Worm (Caenorhabditis elegans) whole organism, L4 larva: ENCODE results near the gene ceh-76.

Experiments used
- R02D3.7 ChIP-seq: fragments of 150-350 bp; sonication (generic microtip); optimal IDR thresholded peaks from 3 replicates; lab custom pipeline; 2014; ENCODE audit warnings: missing biosample characterization, missing genetic modification characterization
- T26A8.4 ChIP-seq: fragments of 200-800 bp; sonication (Bioruptor generic); IDR thresholded peaks from 2 replicates; pipeline ENCODE4 v1.3.6; 2022; ENCODE audit warnings: missing genetic modification characterization, missing compliant biosample characterization
- Y105C5A.15 ChIP-seq: fragments of 200-800 bp; sonication (Bioruptor generic); IDR thresholded peaks from 2 replicates; pipeline ENCODE4 v1.3.6; 2022; ENCODE audit warnings: missing genetic modification characterization, missing compliant biosample characterization
- ZK546.5 ChIP-seq, 2 experiments: sonication (generic microtip); optimal IDR thresholded peaks; 2 replicates each; lab custom pipeline; 2017; ENCODE audit warnings: missing biosample characterization in 2 of 2, missing genetic modification characterization in 2 of 2
- aha-1 ChIP-seq: fragments of 150-350 bp; peaks from one replicate; lab custom pipeline; 2014; ENCODE audit warnings: missing biosample characterization, missing genetic modification characterization
- aly-2 ChIP-seq: sonication (generic microtip); optimal IDR thresholded peaks from 2 replicates; lab custom pipeline; 2018; ENCODE audit warnings: missing biosample characterization, missing genetic modification characterization
- arid-1 ChIP-seq: fragments of 200-800 bp; sonication (Bioruptor generic); conservative IDR thresholded peaks from 2 replicates; pipeline ENCODE4 v1.3.6; 2022; ENCODE audit warnings: missing genetic modification reagents, missing genetic modification characterization, missing compliant biosample characterization
- attf-4 ChIP-seq: sonication (generic microtip); optimal IDR thresholded peaks from 3 replicates; lab custom pipeline; 2017; ENCODE audit warnings: missing biosample characterization, missing genetic modification characterization
- ceh-28 ChIP-seq: fragments of 150-350 bp; optimal IDR thresholded peaks from 2 replicates; lab custom pipeline; 2014; ENCODE audit warnings: missing biosample characterization, missing genetic modification reagents, missing genetic modification characterization
- ceh-44 ChIP-seq: fragments of 200-800 bp; sonication (Bioruptor generic); IDR thresholded peaks from 2 replicates; pipeline ENCODE4 v1.3.6; 2022; ENCODE audit warnings: missing genetic modification reagents, missing genetic modification characterization, missing compliant biosample characterization
- ceh-82 ChIP-seq: sonication (generic microtip); optimal IDR thresholded peaks from 2 replicates; lab custom pipeline; 2017; ENCODE audit warnings: missing biosample characterization, missing genetic modification characterization
- daf-12 ChIP-seq: fragments of 150-350 bp; optimal IDR thresholded peaks from 2 replicates; lab custom pipeline; 2014; ENCODE audit warnings: missing biosample characterization, missing genetic modification reagents, missing genetic modification characterization
- daf-16 ChIP-seq, 3 experiments: sonication (generic microtip); optimal IDR thresholded peaks; 2 replicates each; lab custom pipeline; 2016 to 2017; ENCODE audit warnings: missing genetic modification characterization in 3 of 3, missing genetic modification reagents in 3 of 3, mild to moderate bottlenecking in 2 of 3, missing compliant biosample characterization in 2 of 3, missing biosample characterization in 1 of 3, moderate library complexity in 1 of 3
- daf-19 ChIP-seq: fragments of 200-800 bp; sonication (Bioruptor generic); conservative IDR thresholded peaks from 2 replicates; pipeline ENCODE4 v1.3.6; 2022; ENCODE audit warnings: missing genetic modification characterization, missing compliant biosample characterization
- dmd-6 ChIP-seq: fragments of 200-800 bp; sonication (Bioruptor generic); IDR thresholded peaks from 2 replicates; pipeline ENCODE4 v1.3.6; 2022; ENCODE audit warnings: missing genetic modification reagents, missing genetic modification characterization, missing compliant biosample characterization
- dmd-9 ChIP-seq: fragments of 200-800 bp; sonication (Bioruptor generic); IDR thresholded peaks from 2 replicates; pipeline ENCODE4 v1.3.6; 2022; ENCODE audit warnings: missing genetic modification reagents, missing genetic modification characterization, missing compliant biosample characterization
- dpl-1 ChIP-seq: fragments of 150-350 bp; optimal IDR thresholded peaks from 2 replicates; lab custom pipeline; 2014; ENCODE audit warnings: missing biosample characterization, missing genetic modification reagents, missing genetic modification characterization
- duxl-1 ChIP-seq: sonication (generic microtip); optimal IDR thresholded peaks from 2 replicates; lab custom pipeline; 2016; ENCODE audit warnings: mild to moderate bottlenecking, missing genetic modification characterization, moderate library complexity, missing compliant biosample characterization; ENCODE audit not compliant: poor library complexity
- egl-27 ChIP-seq: sonication (generic microtip); optimal IDR thresholded peaks from 3 replicates; lab custom pipeline; 2017; ENCODE audit warnings: missing biosample characterization, missing genetic modification reagents, missing genetic modification characterization
- fkh-10 ChIP-seq: fragments of 150-350 bp; optimal IDR thresholded peaks from 2 replicates; lab custom pipeline; 2014; ENCODE audit warnings: missing biosample characterization, missing genetic modification reagents, missing genetic modification characterization
- fos-1 ChIP-seq: fragments of 150-350 bp; optimal IDR thresholded peaks from 2 replicates; lab custom pipeline; 2014; ENCODE audit warnings: missing biosample characterization, missing genetic modification characterization
- hmg-1.1 ChIP-seq: fragments of 200-800 bp; sonication (Bioruptor generic); IDR thresholded peaks from 2 replicates; pipeline ENCODE4 v1.3.6; 2022; ENCODE audit warnings: missing genetic modification reagents, missing genetic modification characterization, missing compliant biosample characterization
- lim-7 ChIP-seq: fragments of 200-800 bp; sonication (Bioruptor generic); IDR thresholded peaks from 2 replicates; pipeline ENCODE4 v1.3.6; 2022; ENCODE audit warnings: missing genetic modification characterization, missing compliant biosample characterization
- lin-15B ChIP-seq: fragments of 150-350 bp; sonication (generic microtip); optimal IDR thresholded peaks from 3 replicates; lab custom pipeline; 2014; ENCODE audit warnings: missing biosample characterization, missing genetic modification characterization
- lin-38 ChIP-seq: fragments of 200-800 bp; sonication (Bioruptor generic); IDR thresholded peaks from 2 replicates; pipeline ENCODE4 v1.3.6; 2022; ENCODE audit warnings: missing genetic modification reagents, missing genetic modification characterization, missing compliant biosample characterization
- lin-39 ChIP-seq: fragments of 150-350 bp; optimal IDR thresholded peaks from 2 replicates; lab custom pipeline; 2014; ENCODE audit warnings: missing biosample characterization, missing genetic modification reagents, missing genetic modification characterization
- mdl-1 ChIP-seq, 2 experiments: fragments of 150-350 bp in 1 of 2; sonication (generic microtip) in 1 of 2; optimal IDR thresholded peaks; 2 replicates each; lab custom pipeline; 2014 to 2017; ENCODE audit warnings: missing biosample characterization in 2 of 2, missing genetic modification characterization in 2 of 2
- mep-1 ChIP-seq: fragments of 150-350 bp; sonication (generic microtip); optimal IDR thresholded peaks from 3 replicates; lab custom pipeline; 2014; ENCODE audit warnings: missing biosample characterization, missing genetic modification characterization
- nhr-10 ChIP-seq: fragments of 150-350 bp; optimal IDR thresholded peaks from 2 replicates; lab custom pipeline; 2014; ENCODE audit warnings: missing biosample characterization, missing genetic modification characterization
- nhr-102 ChIP-seq: sonication (generic microtip); optimal IDR thresholded peaks from 2 replicates; lab custom pipeline; 2016; ENCODE audit warnings: mild to moderate bottlenecking, missing genetic modification characterization, moderate library complexity, missing compliant biosample characterization
- nhr-41 ChIP-seq: fragments of 200-800 bp; sonication (Bioruptor generic); IDR thresholded peaks from 2 replicates; pipeline ENCODE4 v1.3.6; 2022; ENCODE audit warnings: missing genetic modification reagents, missing genetic modification characterization, missing compliant biosample characterization
- nhr-42 ChIP-seq: fragments of 200-800 bp; sonication (Bioruptor generic); IDR thresholded peaks from 2 replicates; pipeline ENCODE4 v1.3.6; 2022; ENCODE audit warnings: missing genetic modification characterization, missing compliant biosample characterization
- nhr-48 ChIP-seq: sonication (generic microtip); optimal IDR thresholded peaks from 2 replicates; lab custom pipeline; 2016; ENCODE audit warnings: mild to moderate bottlenecking, missing genetic modification characterization, missing compliant biosample characterization
- php-3 ChIP-seq: fragments of 200-800 bp; sonication (Bioruptor generic); IDR thresholded peaks from 2 replicates; pipeline ENCODE4 v1.3.6; 2022; ENCODE audit warnings: missing genetic modification reagents, missing genetic modification characterization, missing compliant biosample characterization
- saeg-2 ChIP-seq: fragments of 200-800 bp; sonication (Bioruptor generic); IDR thresholded peaks from 2 replicates; pipeline ENCODE4 v1.3.6; 2022; ENCODE audit warnings: missing genetic modification reagents, missing genetic modification characterization, missing compliant biosample characterization
- skn-1 ChIP-seq: fragments of 150-350 bp; optimal IDR thresholded peaks from 2 replicates; lab custom pipeline; 2014; ENCODE audit warnings: missing biosample characterization, missing genetic modification characterization
- snpc-1.2 ChIP-seq: fragments of 200-800 bp; sonication (Bioruptor generic); IDR thresholded peaks from 2 replicates; pipeline ENCODE4 v1.3.6; 2022; ENCODE audit warnings: missing genetic modification reagents, missing genetic modification characterization, missing compliant biosample characterization
- spr-1 ChIP-seq: sonication (generic microtip); optimal IDR thresholded peaks from 2 replicates; lab custom pipeline; 2016; ENCODE audit warnings: mild to moderate bottlenecking, missing genetic modification characterization, missing compliant biosample characterization
- unc-130 ChIP-seq: sonication (generic microtip); optimal IDR thresholded peaks from 2 replicates; lab custom pipeline; 2016; ENCODE audit warnings: missing genetic modification reagents, missing genetic modification characterization, missing compliant biosample characterization
- zag-1 ChIP-seq: fragments of 150-350 bp; optimal IDR thresholded peaks from 2 replicates; lab custom pipeline; 2014; ENCODE audit warnings: missing biosample characterization, missing genetic modification characterization
- ztf-7 ChIP-seq: fragments of 150-350 bp; optimal IDR thresholded peaks from 2 replicates; lab custom pipeline; 2014; ENCODE audit warnings: missing biosample characterization, missing genetic modification characterization

ceh-76 gene

DNA sequence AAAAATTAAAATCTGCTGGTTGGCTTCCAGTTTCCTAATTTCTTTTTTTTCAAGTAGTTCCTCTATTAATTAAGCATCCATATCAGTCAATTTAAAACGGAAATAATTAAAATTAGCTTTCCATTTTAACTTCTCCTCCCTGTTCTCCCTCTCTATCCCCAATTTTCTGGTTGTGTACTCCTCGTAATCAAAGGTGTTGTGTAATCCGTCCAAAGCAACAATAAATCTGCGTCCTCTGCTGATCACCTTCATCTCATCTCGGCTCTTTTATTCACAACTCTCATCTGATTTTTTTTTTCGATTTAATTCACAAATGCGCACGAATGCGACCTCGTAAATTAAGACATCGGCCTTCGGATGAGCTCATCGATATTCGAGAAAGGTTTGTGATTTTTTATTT is 1.4 kb upstream of the ceh-76 start, which contains the start of gene Y97E10AR.2:
Gene Y97E10AR.2 (plus strand): TSS at position 301 of the 400 bp plus-strand sequence.
- no peak for TF ChIP-seq daf-19
- no peak for TF ChIP-seq fkh-10
- TF ChIP-seq nhr-42 (GFP tag; lab: Robert Waterston, UW), result no peak
- no peak for TF ChIP-seq dpl-1 (GFP tag; lab: Kevin White, UChicago)
- no peak for TF ChIP-seq daf-16 (GFP tag; optimal IDR thresholded peaks at IDR 0.05; lab: Kevin White, UChicago)
- TF ChIP-seq daf-16 (tag; optimal IDR thresholded peaks at IDR 0.05; lab: Kevin White, UChicago), result no peak
- no peak for TF ChIP-seq dmd-9 (GFP tag; lab: Robert Waterston, UW)
- TF ChIP-seq lin-39 (tag; lab: Kevin White, UChicago), result no peak
- no peak for TF ChIP-seq duxl-1 (tag; lab: Kevin White, UChicago)
- TF ChIP-seq nhr-10 (tag; lab: Kevin White, UChicago), result no peak
- no peak for TF ChIP-seq hmg-1.1 (GFP tag; lab: Robert Waterston, UW)
- TF ChIP-seq lim-7 (GFP tag; lab: Robert Waterston, UW), result no peak
- no peak for TF ChIP-seq arid-1 (GFP tag; lab: Robert Waterston, UW)
- no peak for TF ChIP-seq fos-1 (tag; lab: Kevin White, UChicago)
- no peak for TF ChIP-seq nhr-41 (GFP tag; lab: Robert Waterston, UW)
- TF ChIP-seq lin-15B, result no peak

DNA sequence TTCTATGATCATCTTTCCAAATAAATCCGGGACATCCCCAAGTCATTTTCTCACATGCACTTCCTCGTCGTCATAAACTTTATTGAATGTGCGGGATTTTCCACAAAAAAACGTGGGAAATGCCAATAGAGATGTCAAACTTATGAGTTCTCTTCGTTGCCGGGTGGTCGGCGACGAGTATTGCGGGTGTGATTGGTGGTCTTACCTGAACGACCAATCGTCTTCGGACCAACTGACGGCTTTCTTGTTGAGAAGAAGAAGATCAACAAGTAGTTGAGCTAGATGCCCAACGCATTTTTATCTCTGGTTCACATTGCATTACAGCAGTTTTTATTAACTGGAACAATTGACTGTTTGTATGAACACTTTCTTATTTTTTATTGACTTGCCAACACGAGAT is 695 bp upstream of the ceh-76 start:
- TF ChIP-seq T26A8.4 (GFP tag; lab: Robert Waterston, UW) (no peak), ceh-44 (GFP tag; lab: Robert Waterston, UW) (no peak), snpc-1.2 (GFP tag; lab: Robert Waterston, UW) (no peak), attf-4 (tag; lab: Kevin White, UChicago) (no peak), ztf-7 (no peak), ceh-28 (tag; lab: Kevin White, UChicago) (no peak), dmd-6 (no peak), mep-1 (tag; lab: Kevin White, UChicago) (no peak), Y105C5A.15 (no peak), zag-1 (tag; lab: Kevin White, UChicago) (no peak), saeg-2 (GFP tag; lab: Robert Waterston, UW) (no peak), lin-38 (GFP tag; lab: Robert Waterston, UW) (no peak), spr-1 (tag; lab: Kevin White, UChicago) (no peak), php-3 (no peak), dmd-9 (GFP tag; lab: Robert Waterston, UW) (no peak), nhr-41 (GFP tag; lab: Robert Waterston, UW) (no peak), ZK546.5 (tag; optimal IDR thresholded peaks at IDR 0.05; lab: Kevin White, UChicago) (no peak), nhr-48 (tag; lab: Kevin White, UChicago) (no peak)
- TF ChIP-seq, all 104 proteins: peak for 0

DNA sequence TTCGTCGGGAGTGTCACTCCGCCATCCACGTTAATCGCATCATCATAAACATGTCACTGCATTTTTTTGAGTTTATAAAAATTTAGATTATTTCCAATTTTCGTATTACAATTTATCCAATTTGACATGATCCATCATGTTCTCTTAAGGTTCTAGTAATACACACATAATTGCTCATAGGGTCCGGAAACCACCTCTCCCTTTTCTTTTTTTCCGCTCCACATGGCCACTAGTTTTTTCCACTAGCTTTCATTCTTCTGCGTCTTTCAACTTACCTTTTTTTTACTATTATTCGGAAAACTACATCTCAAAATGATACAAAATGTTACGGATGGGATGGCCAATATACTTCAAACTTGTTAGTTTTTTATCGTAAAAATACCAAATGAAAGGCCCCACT is 8.6 kb downstream of the ceh-76 start, which contains the start of gene Y97E10AL.1:
Gene Y97E10AL.1 (plus strand): TSS at position 301 of the 400 bp plus-strand sequence.
- TF ChIP-seq egl-27 (no peak), mdl-1 (tag; optimal IDR thresholded peaks at IDR 0.05; lab: Kevin White, UChicago) (no peak), php-3 (no peak), unc-130 (GFP tag; lab: Kevin White, UChicago) (no peak), T26A8.4 (GFP tag; lab: Robert Waterston, UW) (no peak), nhr-41 (GFP tag; lab: Robert Waterston, UW) (no peak), spr-1 (tag; lab: Kevin White, UChicago) (no peak), ZK546.5 (tag; optimal IDR thresholded peaks at IDR 0.05; lab: Kevin White, UChicago) (no peak), ceh-82 (tag; lab: Kevin White, UChicago) (no peak), nhr-102 (no peak), R02D3.7 (tag; lab: Kevin White, UChicago) (no peak), skn-1 (tag; lab: Kevin White, UChicago) (no peak), aly-2 (no peak), aha-1 (tag; lab: Kevin White, UChicago) (no peak), lin-15B (no peak), daf-12 (tag; lab: Kevin White, UChicago) (no peak), dpl-1 (GFP tag; lab: Kevin White, UChicago) (no peak)
